Worm (Caenorhabditis elegans) whole organism, mixed stage, embryonic: ENCODE results near the gene srh-95.

Experiments
- ces-1 ChIP-seq: fragments of 150-350 bp; optimal IDR thresholded peaks from 2 replicates; lab custom pipeline; 2014; ENCODE audit warnings: missing biosample characterization, missing genetic modification reagents, missing genetic modification characterization
- elt-3 ChIP-seq: fragments of 150-350 bp; optimal IDR thresholded peaks from 2 replicates; lab custom pipeline; 2014; ENCODE audit warnings: missing biosample characterization, missing genetic modification characterization
- ham-2 ChIP-seq: fragments of 200-800 bp; sonication (Bioruptor generic); optimal IDR thresholded peaks from 2 replicates; lab custom pipeline; 2018; ENCODE audit warnings: mild to moderate bottlenecking, missing genetic modification characterization, missing compliant biosample characterization
- lsy-2 ChIP-seq: fragments of 150-350 bp; optimal IDR thresholded peaks from 2 replicates; lab custom pipeline; 2014; ENCODE audit warnings: missing biosample characterization, missing genetic modification characterization
- mep-1 ChIP-seq: fragments of 150-350 bp; optimal IDR thresholded peaks from 2 replicates; lab custom pipeline; 2017; ENCODE audit warnings: missing biosample characterization, missing genetic modification reagents, missing genetic modification characterization, inconsistent platforms
- ztf-11 ChIP-seq: fragments of 150-350 bp; optimal IDR thresholded peaks from 2 replicates; lab custom pipeline; 2014; ENCODE audit warnings: missing biosample characterization, missing genetic modification characterization

DNA sequence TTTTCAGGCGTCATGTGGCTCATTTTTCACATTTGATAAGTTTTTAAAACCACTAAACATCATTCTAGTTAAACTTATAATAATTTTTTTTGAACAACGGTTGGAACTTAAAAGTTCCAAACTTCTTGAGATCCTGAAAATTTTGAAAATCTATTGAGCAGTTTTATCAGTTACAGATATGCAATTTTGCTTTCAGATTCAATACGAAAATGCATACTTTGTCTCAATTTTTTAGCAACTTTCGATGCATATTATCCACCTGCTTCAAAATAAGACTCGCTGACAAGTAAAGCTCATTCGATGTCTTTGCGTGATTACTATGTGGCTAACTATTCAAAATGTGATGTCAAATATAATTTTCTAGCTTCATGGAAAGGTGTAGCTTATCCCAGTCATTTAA lies at the start of gene srh-95:
- TF ChIP-seq ztf-11 (tag; lab: Kevin White, UChicago) (no peak), mep-1 (tag; lab: Kevin White, UChicago) (no peak), elt-3 (tag; lab: Kevin White, UChicago) (no peak), lsy-2 (no peak), ces-1 (GFP tag; lab: Kevin White, UChicago) (no peak), ham-2 (GFP tag; lab: Kevin White, UChicago) (no peak)
